Worm (Caenorhabditis elegans) whole organism, L4 larva: ENCODE results near the gene grd-9.

Experiments used
- T20F7.1 ChIP-seq: fragments of 200-800 bp; sonication (Bioruptor generic); optimal IDR thresholded peaks from 2 replicates; lab custom pipeline; 2018; ENCODE audit warnings: mild to moderate bottlenecking, missing genetic modification characterization, missing compliant biosample characterization
- Y105C5A.15 ChIP-seq: fragments of 200-800 bp; sonication (Bioruptor generic); IDR thresholded peaks from 2 replicates; pipeline ENCODE4 v1.3.6; 2022; ENCODE audit warnings: missing genetic modification characterization, missing compliant biosample characterization
- Y48G9A.11 ChIP-seq: fragments of 200-800 bp; sonication (Bioruptor generic); IDR thresholded peaks from 2 replicates; pipeline ENCODE4 v1.3.6; 2022; ENCODE audit warnings: missing genetic modification reagents, missing genetic modification characterization, missing compliant biosample characterization
- ZK546.5 ChIP-seq, 2 experiments: sonication (generic microtip); optimal IDR thresholded peaks; 2 replicates each; lab custom pipeline; 2017; ENCODE audit warnings: missing biosample characterization in 2 of 2, missing genetic modification characterization in 2 of 2
- aha-1 ChIP-seq: fragments of 150-350 bp; peaks from one replicate; lab custom pipeline; 2014; ENCODE audit warnings: missing biosample characterization, missing genetic modification characterization
- ama-1 ChIP-seq: fragments of 150-350 bp; optimal IDR thresholded peaks from 2 replicates; lab custom pipeline; 2014; ENCODE audit warnings: inconsistent platforms, mixed read lengths
- ceh-20 ChIP-seq: fragments of 200-800 bp; sonication (Bioruptor generic); IDR thresholded peaks from 2 replicates; pipeline ENCODE4 v1.3.6; 2022; ENCODE audit warnings: missing genetic modification reagents, missing genetic modification characterization, missing compliant biosample characterization
- ceh-44 ChIP-seq: fragments of 200-800 bp; sonication (Bioruptor generic); IDR thresholded peaks from 2 replicates; pipeline ENCODE4 v1.3.6; 2022; ENCODE audit warnings: missing genetic modification reagents, missing genetic modification characterization, missing compliant biosample characterization
- ctbp-1 ChIP-seq: fragments of 200-800 bp; sonication (Bioruptor generic); IDR thresholded peaks from 2 replicates; pipeline ENCODE4 v1.3.6; 2022; ENCODE audit warnings: missing genetic modification reagents, missing genetic modification characterization, missing compliant biosample characterization
- daf-12 ChIP-seq: fragments of 150-350 bp; optimal IDR thresholded peaks from 2 replicates; lab custom pipeline; 2014; ENCODE audit warnings: missing biosample characterization, missing genetic modification reagents, missing genetic modification characterization
- daf-16 ChIP-seq, 3 experiments: sonication (generic microtip); optimal IDR thresholded peaks; 2 replicates each; lab custom pipeline; 2016 to 2017; ENCODE audit warnings: missing genetic modification characterization in 3 of 3, missing genetic modification reagents in 3 of 3, mild to moderate bottlenecking in 2 of 3, missing compliant biosample characterization in 2 of 3, missing biosample characterization in 1 of 3, moderate library complexity in 1 of 3
- dmd-8 ChIP-seq: fragments of 200-800 bp; sonication (Bioruptor generic); IDR thresholded peaks from 2 replicates; pipeline ENCODE4 v1.3.6; 2022; ENCODE audit warnings: missing genetic modification characterization, missing compliant biosample characterization
- dpl-1 ChIP-seq: fragments of 150-350 bp; optimal IDR thresholded peaks from 2 replicates; lab custom pipeline; 2014; ENCODE audit warnings: missing biosample characterization, missing genetic modification reagents, missing genetic modification characterization
- dve-1 ChIP-seq: sonication (generic microtip); optimal IDR thresholded peaks from 2 replicates; lab custom pipeline; 2017; ENCODE audit warnings: antibody characterized with exemption, mild to moderate bottlenecking, missing genetic modification characterization, missing compliant biosample characterization; ENCODE audit not compliant: insufficient read depth
- egl-43 ChIP-seq: fragments of 200-800 bp; sonication (Bioruptor generic); IDR thresholded peaks from 2 replicates; pipeline ENCODE4 v1.3.6; 2022; ENCODE audit warnings: missing genetic modification reagents, missing genetic modification characterization, missing compliant biosample characterization
- fkh-10 ChIP-seq: fragments of 150-350 bp; optimal IDR thresholded peaks from 2 replicates; lab custom pipeline; 2014; ENCODE audit warnings: missing biosample characterization, missing genetic modification reagents, missing genetic modification characterization
- hif-1 ChIP-seq, 2 experiments: sonication (generic microtip); optimal IDR thresholded peaks; 2 replicates each; lab custom pipeline; 2016 to 2017; ENCODE audit warnings: missing compliant biosample characterization in 2 of 2, missing genetic modification characterization in 2 of 2, missing genetic modification reagents in 2 of 2, missing genotype in 2 of 2, mild to moderate bottlenecking in 1 of 2
- hlh-11 ChIP-seq: fragments of 200-800 bp; sonication (Bioruptor generic); optimal IDR thresholded peaks from 2 replicates; lab custom pipeline; 2018; ENCODE audit warnings: mild to moderate bottlenecking, missing genetic modification characterization, missing compliant biosample characterization
- hlh-30 ChIP-seq: sonication (generic microtip); optimal IDR thresholded peaks from 2 replicates; lab custom pipeline; 2017; ENCODE audit warnings: antibody characterized with exemption, mild to moderate bottlenecking, missing genetic modification characterization, missing compliant biosample characterization; ENCODE audit not compliant: insufficient read depth
- hmg-1.1 ChIP-seq: fragments of 200-800 bp; sonication (Bioruptor generic); IDR thresholded peaks from 2 replicates; pipeline ENCODE4 v1.3.6; 2022; ENCODE audit warnings: missing genetic modification reagents, missing genetic modification characterization, missing compliant biosample characterization
- lin-1 ChIP-seq: fragments of 200-800 bp; sonication (Bioruptor generic); IDR thresholded peaks from 2 replicates; pipeline ENCODE4 v1.3.6; 2022; ENCODE audit warnings: missing genetic modification reagents, missing genetic modification characterization, missing compliant biosample characterization
- lin-29 ChIP-seq: fragments of 200-800 bp; sonication (Bioruptor generic); IDR thresholded peaks from 2 replicates; pipeline ENCODE4 v1.3.6; 2022; ENCODE audit warnings: missing genetic modification reagents, missing genetic modification characterization, missing compliant biosample characterization
- lin-38 ChIP-seq: fragments of 200-800 bp; sonication (Bioruptor generic); IDR thresholded peaks from 2 replicates; pipeline ENCODE4 v1.3.6; 2022; ENCODE audit warnings: missing genetic modification reagents, missing genetic modification characterization, missing compliant biosample characterization
- madf-5 ChIP-seq, 2 experiments: fragments of 200-800 bp; sonication (Bioruptor generic); IDR thresholded peaks; 2 replicates each; pipeline ENCODE4 v1.3.6; 2022; ENCODE audit warnings: missing compliant biosample characterization in 2 of 2, missing genetic modification characterization in 2 of 2
- mdl-1 ChIP-seq, 2 experiments: fragments of 150-350 bp in 1 of 2; sonication (generic microtip) in 1 of 2; optimal IDR thresholded peaks; 2 replicates each; lab custom pipeline; 2014 to 2017; ENCODE audit warnings: missing biosample characterization in 2 of 2, missing genetic modification characterization in 2 of 2
- mdt-29 ChIP-seq: fragments of 200-800 bp; sonication (Bioruptor generic); IDR thresholded peaks from 2 replicates; pipeline ENCODE4 v1.3.6; 2022; ENCODE audit warnings: missing genetic modification reagents, missing genetic modification characterization, missing compliant biosample characterization
- mep-1 ChIP-seq: fragments of 150-350 bp; sonication (generic microtip); optimal IDR thresholded peaks from 3 replicates; lab custom pipeline; 2014; ENCODE audit warnings: missing biosample characterization, missing genetic modification characterization
- mxl-3 ChIP-seq: fragments of 200-800 bp; sonication (Bioruptor generic); optimal IDR thresholded peaks from 2 replicates; lab custom pipeline; 2018; ENCODE audit warnings: mild to moderate bottlenecking, missing genetic modification characterization, missing compliant biosample characterization
- nhr-10 ChIP-seq: fragments of 150-350 bp; optimal IDR thresholded peaks from 2 replicates; lab custom pipeline; 2014; ENCODE audit warnings: missing biosample characterization, missing genetic modification characterization
- nhr-102 ChIP-seq: sonication (generic microtip); optimal IDR thresholded peaks from 2 replicates; lab custom pipeline; 2016; ENCODE audit warnings: mild to moderate bottlenecking, missing genetic modification characterization, moderate library complexity, missing compliant biosample characterization
- nhr-11 ChIP-seq: fragments of 150-350 bp; optimal IDR thresholded peaks from 2 replicates; lab custom pipeline; 2014; ENCODE audit warnings: missing biosample characterization, missing genetic modification characterization
- nhr-111 ChIP-seq: fragments of 200-800 bp; sonication (Bioruptor generic); optimal IDR thresholded peaks from 2 replicates; lab custom pipeline; 2018; ENCODE audit warnings: mild to moderate bottlenecking, missing genetic modification characterization, missing compliant biosample characterization
- nhr-237 ChIP-seq: sonication (generic microtip); optimal IDR thresholded peaks from 2 replicates; lab custom pipeline; 2017; ENCODE audit warnings: missing biosample characterization, missing genetic modification characterization
- nhr-28 ChIP-seq: fragments of 150-350 bp; optimal IDR thresholded peaks from 2 replicates; lab custom pipeline; 2014; ENCODE audit warnings: missing biosample characterization, missing genetic modification characterization
- nhr-48 ChIP-seq: sonication (generic microtip); optimal IDR thresholded peaks from 2 replicates; lab custom pipeline; 2016; ENCODE audit warnings: mild to moderate bottlenecking, missing genetic modification characterization, missing compliant biosample characterization
- nhr-77 ChIP-seq: fragments of 150-350 bp; optimal IDR thresholded peaks from 2 replicates; lab custom pipeline; 2014; ENCODE audit warnings: missing biosample characterization, missing genetic modification characterization
- pha-4 ChIP-seq, 2 experiments: fragments of 150-350 bp in 1 of 2; fragments of 200-800 bp in 1 of 2; sonication (Bioruptor generic) in 1 of 2; IDR thresholded peaks in 1 of 2; optimal IDR thresholded peaks in 1 of 2; 2 replicates each; pipeline versions ENCODE4 v1.3.6 to Lab custom; 2014 to 2022; ENCODE audit warnings: missing genetic modification characterization in 2 of 2, missing genetic modification reagents in 2 of 2, missing biosample characterization in 1 of 2, missing compliant biosample characterization in 1 of 2
- php-3 ChIP-seq: fragments of 200-800 bp; sonication (Bioruptor generic); IDR thresholded peaks from 2 replicates; pipeline ENCODE4 v1.3.6; 2022; ENCODE audit warnings: missing genetic modification reagents, missing genetic modification characterization, missing compliant biosample characterization
- pqm-1 ChIP-seq: sonication (generic microtip); optimal IDR thresholded peaks from 2 replicates; lab custom pipeline; 2017; ENCODE audit warnings: missing biosample characterization, missing genetic modification characterization
- rbr-2 ChIP-seq: sonication (generic microtip); optimal IDR thresholded peaks from 2 replicates; lab custom pipeline; 2016; ENCODE audit warnings: missing genotype, missing genetic modification characterization, missing compliant biosample characterization
- saeg-2 ChIP-seq: fragments of 200-800 bp; sonication (Bioruptor generic); IDR thresholded peaks from 2 replicates; pipeline ENCODE4 v1.3.6; 2022; ENCODE audit warnings: missing genetic modification reagents, missing genetic modification characterization, missing compliant biosample characterization
- set-16 ChIP-seq: fragments of 200-800 bp; sonication (Bioruptor generic); IDR thresholded peaks from 2 replicates; pipeline ENCODE4 v1.3.6; 2022; ENCODE audit warnings: missing genetic modification reagents, missing genetic modification characterization, missing compliant biosample characterization
- tra-1 ChIP-seq: fragments of 200-800 bp; sonication (Bioruptor generic); IDR thresholded peaks from 2 replicates; pipeline ENCODE4 v1.3.6; 2022; ENCODE audit warnings: missing genetic modification reagents, missing genetic modification characterization, missing compliant biosample characterization
- vab-7 ChIP-seq: fragments of 200-800 bp; sonication (Bioruptor generic); IDR thresholded peaks from 2 replicates; pipeline ENCODE4 v1.3.6; 2022; ENCODE audit warnings: missing genetic modification reagents, missing genetic modification characterization, missing compliant biosample characterization
- zfp-3 ChIP-seq: fragments of 200-800 bp; sonication (Bioruptor generic); conservative IDR thresholded peaks from 2 replicates; pipeline ENCODE4 v1.3.6; 2022; ENCODE audit warnings: missing genetic modification reagents, missing genetic modification characterization, missing compliant biosample characterization
- ztf-11 ChIP-seq: fragments of 150-350 bp; optimal IDR thresholded peaks from 2 replicates; lab custom pipeline; 2014; ENCODE audit warnings: missing biosample characterization, missing genetic modification characterization
- ztf-7 ChIP-seq: fragments of 150-350 bp; optimal IDR thresholded peaks from 2 replicates; lab custom pipeline; 2014; ENCODE audit warnings: missing biosample characterization, missing genetic modification characterization

grd-9 gene

ce11 chrV:5895021-5895420, at the start of gene grd-9:
Gene grd-9, plus strand, starts transcription at chrV:5895321.
- TF ChIP-seq ceh-20 (GFP tag; lab: Robert Waterston, UW), result no peak
- TF ChIP-seq ZK546.5 (tag; optimal IDR thresholded peaks at IDR 0.05; lab: Kevin White, UChicago), result no peak
- no peak for TF ChIP-seq mep-1 (tag; lab: Kevin White, UChicago)
- TF ChIP-seq ceh-44 (GFP tag; lab: Robert Waterston, UW), result no peak
- no peak for TF ChIP-seq Y105C5A.15 (GFP tag; lab: Robert Waterston, UW)
- no peak for TF ChIP-seq nhr-111
- no peak for TF ChIP-seq hlh-11

- TF ChIP-seq mxl-3 (GFP tag; lab: Kevin White, UChicago) (peak; percentile 33), ama-1 (peak; percentile 23), madf-5 (GFP tag; IDR thresholded peaks at IDR 0.05; lab: Robert Waterston, UW) (no peak), nhr-102 (tag; lab: Kevin White, UChicago) (peak; percentile 43), daf-12 (tag; lab: Kevin White, UChicago) (no peak), php-3 (GFP tag; lab: Robert Waterston, UW) (peak; percentile 34; the same call in 1 of the 2 replicates), dve-1 (tag; lab: Kevin White, UChicago) (peak; percentile 67), set-16 (GFP tag; lab: Robert Waterston, UW) (peak; percentile 64), pqm-1 (peak; percentile 59), nhr-10 (peak; percentile 38), ctbp-1 (peak; percentile 79), nhr-28 (tag; lab: Kevin White, UChicago) (peak; percentile 88), ztf-11 (tag; lab: Kevin White, UChicago) (no peak), hmg-1.1 (peak; percentile 65), daf-16 (GFP tag; optimal IDR thresholded peaks at IDR 0.05; lab: Kevin White, UChicago) (peak in 1 of 2 experiments; percentile 14), daf-16 (tag; optimal IDR thresholded peaks at IDR 0.05; lab: Kevin White, UChicago) (peak; percentile 81), mdt-29 (no peak), pha-4 (GFP tag; IDR thresholded peaks at IDR 0.05; lab: Robert Waterston, UW) (peak; percentile 72), pha-4 (tag; optimal IDR thresholded peaks at IDR 0.05; lab: Kevin White, UChicago) (no peak), saeg-2 (GFP tag; lab: Robert Waterston, UW) (peak; percentile 58; the same call in 1 of the 2 replicates), hlh-11 (peak; percentile 91), lin-29 (0 out of 2 replicates have a peak, but pooled peaks have one; percentile 49), nhr-77 (tag; lab: Kevin White, UChicago) (peak; percentile 85), T20F7.1 (GFP tag; lab: Kevin White, UChicago) (peak; percentile 10), lin-1 (no peak), fkh-10 (GFP tag; lab: Kevin White, UChicago) (peak; percentile 70), nhr-237 (no peak), hif-1 (tag; optimal IDR thresholded peaks at IDR 0.05; lab: Kevin White, UChicago) (peak in 1 of 2 experiments; percentile 64), Y48G9A.11 (GFP tag; lab: Robert Waterston, UW) (no peak), dmd-8 (no peak), lin-38 (GFP tag; lab: Robert Waterston, UW) (peak; percentile 45), rbr-2 (tag; lab: Kevin White, UChicago) (peak; percentile 16), nhr-11 (tag; lab: Kevin White, UChicago) (peak; percentile 84), mdl-1 (tag; optimal IDR thresholded peaks at IDR 0.05; lab: Kevin White, UChicago) (peak in 1 of 2 experiments; percentile 80), vab-7 (no peak), zfp-3 (GFP tag; lab: Robert Waterston, UW) (0 out of 2 replicates have a peak, but pooled peaks have one; percentile 20), ztf-7 (tag; lab: Kevin White, UChicago) (peak; percentile 6), aha-1 (tag; lab: Kevin White, UChicago) (peak; percentile 30), dpl-1 (GFP tag; lab: Kevin White, UChicago) (peak; percentile 12), mep-1 (tag; lab: Kevin White, UChicago) (peak; percentile 69), hlh-30 (tag; lab: Kevin White, UChicago) (peak; percentile 96), tra-1 (GFP tag; lab: Robert Waterston, UW) (0 out of 2 replicates have a peak, but pooled peaks have one; percentile 38), nhr-48 (tag; lab: Kevin White, UChicago) (peak; percentile 88), egl-43 (GFP tag; lab: Robert Waterston, UW) (peak; percentile 69)
Observed at ce11 chrV:5845669-5846189, 49.4 kb upstream of the grd-9 start, which contains the start of gene F26F12.3. Gene F26F12.3, minus strand, starts transcription at chrV:5845719.
